Worm (Caenorhabditis elegans) whole organism, L2 larva: Measurements from ENCODE around the gene nlp-1.

ENCODE experiments used
- C34F6.9 ChIP-seq: fragments of 150-350 bp; optimal IDR thresholded peaks from 2 replicates; lab custom pipeline; 2014; ENCODE audit warnings: missing biosample characterization, missing genetic modification characterization
- F13H6.1 ChIP-seq: sonication (generic microtip); optimal IDR thresholded peaks from 2 replicates; lab custom pipeline; 2016; ENCODE audit warnings: missing genetic modification characterization, missing compliant biosample characterization
- Y55F3AM.14 ChIP-seq: fragments of 200-800 bp; sonication (Bioruptor generic); optimal IDR thresholded peaks from 2 replicates; lab custom pipeline; 2018; ENCODE audit warnings: mild to moderate bottlenecking, missing genetic modification characterization, missing compliant biosample characterization
- aly-2 ChIP-seq: fragments of 150-350 bp; optimal IDR thresholded peaks from 2 replicates; lab custom pipeline; 2014; ENCODE audit warnings: missing biosample characterization, missing genetic modification characterization
- ceh-16 ChIP-seq: fragments of 150-350 bp; optimal IDR thresholded peaks from 2 replicates; lab custom pipeline; 2014; ENCODE audit warnings: missing biosample characterization, missing genetic modification characterization
- crh-2 ChIP-seq: sonication (generic microtip); optimal IDR thresholded peaks from 2 replicates; lab custom pipeline; 2017; ENCODE audit warnings: missing biosample characterization, missing genetic modification characterization
- dmd-4 ChIP-seq: sonication (generic microtip); optimal IDR thresholded peaks from 2 replicates; lab custom pipeline; 2017; ENCODE audit warnings: missing biosample characterization, missing genetic modification characterization
- egl-27 ChIP-seq: sonication (generic microtip); optimal IDR thresholded peaks from 3 replicates; lab custom pipeline; 2017; ENCODE audit warnings: missing biosample characterization, missing genetic modification reagents, missing genetic modification characterization
- elt-1 ChIP-seq: fragments of 150-350 bp; optimal IDR thresholded peaks from 2 replicates; lab custom pipeline; 2014; ENCODE audit warnings: missing biosample characterization, missing genetic modification characterization
- elt-3 ChIP-seq: sonication (generic microtip); optimal IDR thresholded peaks from 2 replicates; lab custom pipeline; 2017; ENCODE audit warnings: missing biosample characterization, missing genetic modification characterization
- fos-1 ChIP-seq: fragments of 150-350 bp; optimal IDR thresholded peaks from 2 replicates; lab custom pipeline; 2014; ENCODE audit warnings: missing biosample characterization, missing genetic modification characterization
- gmeb-1 ChIP-seq: fragments of 150-350 bp; optimal IDR thresholded peaks from 2 replicates; lab custom pipeline; 2014; ENCODE audit warnings: missing biosample characterization, missing genetic modification characterization
- lin-11 ChIP-seq: fragments of 150-350 bp; sonication (generic microtip); optimal IDR thresholded peaks from 2 replicates; lab custom pipeline; 2014; ENCODE audit warnings: missing biosample characterization, missing genetic modification characterization, inconsistent platforms, mixed read lengths
- lin-39 ChIP-seq: fragments of 150-350 bp; optimal IDR thresholded peaks from 2 replicates; lab custom pipeline; 2014; ENCODE audit warnings: missing biosample characterization, missing genetic modification reagents, missing genetic modification characterization
- lsy-2 ChIP-seq, 2 experiments: fragments of 150-350 bp in 1 of 2; sonication (generic microtip) in 1 of 2; optimal IDR thresholded peaks; 2 replicates each; lab custom pipeline; 2014 to 2017; ENCODE audit warnings: missing biosample characterization in 2 of 2, missing genetic modification characterization in 2 of 2
- mab-5 ChIP-seq: fragments of 150-350 bp; optimal IDR thresholded peaks from 2 replicates; lab custom pipeline; 2014; ENCODE audit warnings: missing biosample characterization, missing genetic modification characterization
- mbf-1 ChIP-seq: sonication (generic microtip); optimal IDR thresholded peaks from 2 replicates; lab custom pipeline; 2017; ENCODE audit warnings: missing biosample characterization, missing genetic modification characterization
- mdl-1 ChIP-seq, 2 experiments: fragments of 150-350 bp in 1 of 2; sonication (generic microtip) in 1 of 2; optimal IDR thresholded peaks; 2 replicates each; lab custom pipeline; 2017; ENCODE audit warnings: missing biosample characterization in 2 of 2, missing genetic modification characterization in 2 of 2
- nhr-12 ChIP-seq: fragments of 150-350 bp; optimal IDR thresholded peaks from 2 replicates; lab custom pipeline; 2014; ENCODE audit warnings: missing biosample characterization, missing genetic modification characterization
- nhr-129 ChIP-seq: fragments of 150-350 bp; optimal IDR thresholded peaks from 2 replicates; lab custom pipeline; 2014; ENCODE audit warnings: missing biosample characterization, missing genetic modification characterization
- nhr-23 ChIP-seq: fragments of 150-350 bp; optimal IDR thresholded peaks from 2 replicates; lab custom pipeline; 2014; ENCODE audit warnings: missing biosample characterization, missing genetic modification reagents, missing genetic modification characterization
- nhr-237 ChIP-seq: fragments of 150-350 bp; optimal IDR thresholded peaks from 2 replicates; lab custom pipeline; 2014; ENCODE audit warnings: missing biosample characterization, missing genetic modification characterization
- nhr-6 ChIP-seq: fragments of 150-350 bp; optimal IDR thresholded peaks from 2 replicates; lab custom pipeline; 2014; ENCODE audit warnings: missing biosample characterization, missing genetic modification characterization
- peb-1 ChIP-seq: fragments of 150-350 bp; optimal IDR thresholded peaks from 2 replicates; lab custom pipeline; 2014; ENCODE audit warnings: missing biosample characterization, missing genetic modification characterization
- sem-4 ChIP-seq: fragments of 150-350 bp; optimal IDR thresholded peaks from 2 replicates; lab custom pipeline; 2014; ENCODE audit warnings: missing biosample characterization, missing genetic modification reagents, missing genetic modification characterization
- skn-1 ChIP-seq: sonication (generic microtip); optimal IDR thresholded peaks from 2 replicates; lab custom pipeline; 2017; ENCODE audit warnings: missing biosample characterization, missing genetic modification characterization
- sma-3 ChIP-seq: sonication (generic microtip); optimal IDR thresholded peaks from 2 replicates; lab custom pipeline; 2016; ENCODE audit warnings: missing genetic modification reagents, missing genetic modification characterization, missing compliant biosample characterization
- sma-9 ChIP-seq, 2 experiments: fragments of 150-350 bp in 1 of 2; sonication (generic microtip) in 1 of 2; optimal IDR thresholded peaks; 2 replicates each; lab custom pipeline; 2014 to 2016; ENCODE audit warnings: missing genetic modification characterization in 2 of 2, mild to moderate bottlenecking in 1 of 2, missing biosample characterization in 1 of 2, missing compliant biosample characterization in 1 of 2, missing genetic modification reagents in 1 of 2, moderate library complexity in 1 of 2
- unc-39 ChIP-seq: fragments of 150-350 bp; optimal IDR thresholded peaks from 2 replicates; lab custom pipeline; 2014; ENCODE audit warnings: missing biosample characterization, missing genetic modification characterization
- unc-55 ChIP-seq: fragments of 150-350 bp; sonication (generic microtip); optimal IDR thresholded peaks from 3 replicates; lab custom pipeline; 2014; ENCODE audit warnings: missing biosample characterization, missing genetic modification reagents, missing genetic modification characterization
- zag-1 ChIP-seq: fragments of 150-350 bp; optimal IDR thresholded peaks from 2 replicates; lab custom pipeline; 2014; ENCODE audit warnings: missing biosample characterization, missing genetic modification characterization
- ztf-11 ChIP-seq: sonication (generic microtip); optimal IDR thresholded peaks from 2 replicates; lab custom pipeline; 2017; ENCODE audit warnings: missing biosample characterization, missing genetic modification characterization

Gene nlp-1

DNA sequence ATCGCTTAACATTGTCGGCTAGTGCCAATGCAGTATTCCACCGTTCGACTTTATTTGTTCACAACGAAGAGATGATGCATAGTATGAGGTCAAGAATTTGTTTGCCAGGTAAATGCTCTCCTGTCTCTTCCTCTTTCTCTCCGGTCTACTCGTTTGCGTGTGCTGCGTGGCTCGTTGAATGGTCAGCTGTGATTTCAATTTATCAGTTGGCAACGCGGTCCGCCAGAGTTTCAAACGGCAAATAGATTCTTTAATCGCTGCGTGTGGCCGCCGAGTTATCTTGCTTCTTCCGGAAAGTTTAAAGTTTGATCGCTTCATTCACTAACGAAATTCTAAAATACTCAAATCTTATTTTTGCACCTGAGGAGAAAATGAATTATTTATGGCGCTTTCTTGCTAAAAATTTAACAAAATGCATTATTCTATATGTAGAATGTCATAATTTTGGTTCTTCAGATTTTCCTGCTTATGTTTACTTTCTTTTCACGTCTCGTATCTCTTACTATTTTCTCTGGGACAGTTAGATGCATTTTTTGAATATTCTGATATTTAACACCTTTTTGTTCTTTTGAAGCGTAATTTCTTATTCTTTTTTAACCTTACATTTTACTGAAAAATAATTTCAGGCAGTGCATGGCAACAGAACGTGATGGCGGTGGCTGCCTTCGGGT is 46.7 kb upstream of the nlp-1 start, which contains the start of gene tsp-17:
tsp-17 (plus strand) TSS at position 621 of the 671 bp plus-strand sequence.
- TF ChIP-seq peb-1, result no peak
- TF ChIP-seq Y55F3AM.14 (GFP tag; lab: Kevin White, UChicago), result no peak
- peak; percentile 25 for TF ChIP-seq nhr-129 (tag; lab: Kevin White, UChicago)
- TF ChIP-seq lin-11, result no peak
- no peak for TF ChIP-seq mab-5
- TF ChIP-seq fos-1 (tag; lab: Kevin White, UChicago), result no peak
- no peak for TF ChIP-seq zag-1
- no peak for TF ChIP-seq dmd-4 (tag; lab: Kevin White, UChicago)

DNA sequence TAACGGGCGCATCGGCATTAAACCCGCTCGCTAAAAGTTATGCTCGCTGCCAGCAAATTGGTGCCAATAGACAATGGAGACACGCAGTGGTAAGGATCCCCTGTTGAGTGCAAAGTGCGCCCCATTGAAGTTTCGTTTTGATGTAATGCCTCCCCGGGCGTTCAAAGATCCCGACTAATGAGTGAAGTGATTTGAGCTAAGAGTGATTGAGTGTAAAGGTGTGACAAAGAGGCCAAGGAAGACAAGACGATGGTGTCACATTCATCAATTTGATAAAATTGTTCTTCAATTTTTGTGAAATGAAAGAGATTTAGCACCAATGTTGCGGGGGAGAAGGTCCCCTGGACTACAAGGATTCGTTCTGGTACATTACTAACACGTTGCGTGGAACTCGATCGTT is 44.3 kb upstream of the nlp-1 start:
- TF ChIP-seq F13H6.1 (tag; lab: Kevin White, UChicago) (no peak), unc-39 (tag; lab: Kevin White, UChicago) (no peak)

DNA sequence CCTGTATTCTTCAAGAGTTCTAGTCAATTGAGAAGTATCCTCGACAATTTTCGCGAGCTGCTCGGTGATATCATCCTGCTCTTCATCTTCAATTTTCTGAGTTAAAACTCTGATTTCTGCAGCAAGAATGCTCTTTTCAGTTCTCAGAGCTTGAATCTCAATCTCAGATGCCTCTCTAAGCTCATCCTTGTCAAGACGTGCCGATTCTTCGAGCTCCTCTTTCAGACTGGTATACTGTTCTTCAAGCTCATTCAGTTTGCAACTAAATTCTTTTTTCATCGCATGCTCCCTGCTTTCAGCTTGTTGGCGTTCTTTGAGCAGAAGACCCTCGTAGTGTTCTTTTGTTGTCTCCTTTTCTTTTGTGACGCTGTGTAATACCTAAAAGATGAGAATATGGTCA is 41.0 kb upstream of the nlp-1 start:
- no peak for TF ChIP-seq C34F6.9 (tag; lab: Kevin White, UChicago)

DNA sequence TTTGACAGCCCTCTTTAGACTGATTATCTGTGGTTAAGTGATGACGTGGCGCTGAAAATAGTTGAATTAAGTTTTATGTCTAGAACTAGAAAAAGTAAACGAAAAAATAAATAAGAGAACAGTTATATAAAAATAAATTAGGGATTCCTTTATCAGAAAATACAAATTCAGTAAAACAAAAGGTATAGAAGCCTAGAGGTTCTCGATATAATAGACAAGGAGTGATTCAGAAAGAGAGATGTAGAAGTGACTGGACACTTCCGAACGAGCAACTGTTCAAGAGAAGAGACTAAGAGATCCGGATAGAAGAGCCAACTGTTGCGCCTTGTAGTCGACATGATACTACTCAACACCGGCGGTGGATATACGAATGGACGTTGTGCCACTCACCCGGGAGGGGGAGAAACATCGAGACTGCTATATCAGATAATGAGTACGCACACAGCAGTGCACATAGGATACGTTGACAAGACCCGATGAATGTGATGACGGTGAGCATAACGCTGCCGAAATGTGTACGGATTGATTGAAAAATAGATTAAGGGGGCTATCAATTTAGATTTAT is 38.1 kb upstream of the nlp-1 start, which contains the start of gene tag-278:
tag-278 (minus strand) TSS at position 51 of the 565 bp plus-strand sequence.
- TF ChIP-seq lin-39 (tag; lab: Kevin White, UChicago) (no peak), peb-1 (no peak), elt-3 (tag; lab: Kevin White, UChicago) (no peak), unc-55 (no peak), nhr-129 (tag; lab: Kevin White, UChicago) (peak; percentile 26), sma-9 (GFP tag; optimal IDR thresholded peaks at IDR 0.05; lab: Kevin White, UChicago) (peak; percentile 13), sma-9 (tag; optimal IDR thresholded peaks at IDR 0.05; lab: Kevin White, UChicago) (no peak), nhr-23 (no peak), F13H6.1 (tag; lab: Kevin White, UChicago) (peak; percentile 72), C34F6.9 (tag; lab: Kevin White, UChicago) (peak; percentile 0)
- TF ChIP-seq, all 48 proteins: peak for 4

DNA sequence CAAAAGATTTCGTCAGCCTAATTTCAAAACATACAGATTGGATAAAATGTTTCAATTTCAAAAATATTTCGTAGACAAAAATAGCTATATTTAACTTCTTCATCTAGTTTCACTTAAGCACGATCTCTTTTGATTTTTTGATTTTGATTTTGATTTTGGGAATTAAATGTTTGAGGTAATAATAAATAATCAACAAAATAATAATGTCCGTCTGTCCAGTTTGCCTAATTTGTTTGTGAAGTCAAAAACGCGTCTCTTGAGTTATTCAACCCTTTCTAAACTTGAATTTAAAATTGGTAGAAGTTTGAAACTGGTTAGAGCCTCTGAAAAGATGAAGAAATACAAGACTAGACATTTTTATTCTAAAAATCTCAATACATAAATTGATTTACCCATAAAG is 37.6 kb upstream of the nlp-1 start:
- TF ChIP-seq egl-27 (tag; lab: Kevin White, UChicago), result no peak
- no peak for TF ChIP-seq nhr-129 (tag; lab: Kevin White, UChicago)
- TF ChIP-seq lsy-2 (tag; optimal IDR thresholded peaks at IDR 0.05; lab: Kevin White, UChicago), result no peak
- no peak for TF ChIP-seq ztf-11 (tag; lab: Kevin White, UChicago)

DNA sequence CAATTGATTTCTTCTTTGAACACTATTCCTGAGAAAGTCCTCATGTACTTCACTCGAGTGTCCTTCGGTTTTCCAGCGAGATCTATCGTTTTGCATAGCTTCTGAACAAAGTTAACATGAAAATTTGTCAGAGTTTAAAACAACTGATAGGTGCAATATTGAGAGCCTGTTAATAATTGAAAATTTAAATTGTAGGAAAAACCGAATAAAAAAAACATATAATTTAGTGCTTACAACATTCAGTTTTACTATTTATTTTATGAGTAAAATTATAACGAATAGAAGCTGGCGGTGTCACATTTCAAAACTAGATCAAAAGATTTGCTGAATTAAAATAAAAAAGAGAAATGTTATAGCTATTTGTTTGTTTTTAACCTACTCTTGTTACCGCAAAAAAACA is 34.2 kb upstream of the nlp-1 start, which contains the start of gene C02F12.8:
C02F12.8 (minus strand) TSS at position 101 of the 400 bp plus-strand sequence.
- TF ChIP-seq egl-27 (tag; lab: Kevin White, UChicago) (no peak), lsy-2 (tag; optimal IDR thresholded peaks at IDR 0.05; lab: Kevin White, UChicago) (no peak), aly-2 (tag; lab: Kevin White, UChicago) (no peak), nhr-12 (tag; lab: Kevin White, UChicago) (no peak), elt-1 (tag; lab: Kevin White, UChicago) (no peak), unc-55 (no peak), gmeb-1 (tag; lab: Kevin White, UChicago) (no peak), dmd-4 (tag; lab: Kevin White, UChicago) (no peak), ceh-16 (tag; lab: Kevin White, UChicago) (no peak), sma-3 (no peak), Y55F3AM.14 (GFP tag; lab: Kevin White, UChicago) (no peak), nhr-6 (tag; lab: Kevin White, UChicago) (no peak)
- TF ChIP-seq, all 48 proteins: peak for 0

DNA sequence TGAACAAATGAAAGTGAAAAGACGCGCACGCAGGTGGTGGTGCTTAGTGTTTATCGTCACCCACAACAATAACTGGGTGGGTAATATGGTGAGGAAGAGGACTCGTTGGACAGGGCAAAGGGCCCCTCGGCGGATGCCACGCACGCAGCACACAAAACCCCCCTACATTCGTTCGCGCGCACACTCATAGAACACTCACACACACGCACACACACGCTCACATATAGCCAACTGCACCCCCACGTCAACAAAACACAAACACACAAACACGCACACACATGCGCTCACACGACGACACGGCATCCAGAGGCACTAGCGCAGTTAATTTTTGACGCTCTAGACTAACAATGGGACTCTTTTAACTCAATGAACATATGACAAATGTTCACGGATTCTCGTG is 33.2 kb upstream of the nlp-1 start:
- no peak for TF ChIP-seq unc-39 (tag; lab: Kevin White, UChicago)
- TF ChIP-seq mdl-1 (tag; optimal IDR thresholded peaks at IDR 0.05; lab: Kevin White, UChicago), result peak in 1 of 2 experiments; percentile 32
- peak; percentile 65 for TF ChIP-seq F13H6.1 (tag; lab: Kevin White, UChicago)
- TF ChIP-seq nhr-237 (tag; lab: Kevin White, UChicago), result no peak
- peak; percentile 39 for TF ChIP-seq sem-4 (tag; lab: Kevin White, UChicago)
- no peak for TF ChIP-seq mbf-1
- peak; percentile 88 for TF ChIP-seq crh-2 (tag; lab: Kevin White, UChicago)
- TF ChIP-seq lsy-2 (tag; optimal IDR thresholded peaks at IDR 0.05; lab: Kevin White, UChicago), result peak in 1 of 2 experiments; percentile 53
- TF ChIP-seq unc-55, result peak; percentile 60
- peak; percentile 17 for TF ChIP-seq lin-11
- TF ChIP-seq C34F6.9 (tag; lab: Kevin White, UChicago), result peak; percentile 65
- TF ChIP-seq skn-1 (tag; lab: Kevin White, UChicago), result no peak
- peak; percentile 85 for TF ChIP-seq nhr-129 (tag; lab: Kevin White, UChicago)
- peak; percentile 54 for TF ChIP-seq zag-1
- TF ChIP-seq sma-9 (GFP tag; optimal IDR thresholded peaks at IDR 0.05; lab: Kevin White, UChicago), result peak; percentile 14
- TF ChIP-seq sma-9 (tag; optimal IDR thresholded peaks at IDR 0.05; lab: Kevin White, UChicago), result no peak
- peak; percentile 22 for TF ChIP-seq egl-27 (tag; lab: Kevin White, UChicago)
